Worm (Caenorhabditis elegans): ENCODE data around the gene rpn-6.2.

DNA sequence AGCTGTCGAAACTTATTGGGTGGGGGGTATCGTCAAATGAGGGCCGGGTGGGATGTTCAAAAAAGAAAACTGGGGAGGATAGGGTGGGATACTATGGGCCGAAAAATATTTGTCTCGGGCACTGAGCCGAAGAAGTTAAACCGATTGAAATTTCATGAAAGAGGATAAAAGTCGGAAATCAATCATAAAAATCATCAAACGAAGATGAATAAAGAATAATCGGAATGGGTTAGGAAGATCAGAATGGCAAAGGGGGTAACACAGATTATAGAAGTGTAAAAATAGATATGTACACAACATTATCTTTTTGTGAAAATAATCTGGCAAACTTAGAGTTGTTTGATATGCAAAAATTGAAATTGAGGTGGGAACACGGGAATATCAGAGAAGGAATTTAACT is 46.3 kb downstream of the rpn-6.2 start:
- TF ChIP-seq med-1 (GFP tag; optimal IDR thresholded peaks at IDR 0.05; ENCODE audit: insufficient read depth) = no peak
- TF ChIP-seq flt-1 (GFP tag; IDR thresholded peaks at IDR 0.05) = no peak
- no peak for TF ChIP-seq ztf-29 (GFP tag; IDR thresholded peaks at IDR 0.05)
- no peak for TF ChIP-seq cog-1 (tag; optimal IDR thresholded peaks at IDR 0.05)
- TF ChIP-seq tab-1 (GFP tag; IDR thresholded peaks at IDR 0.05) = no peak
